Fruit fly (Drosophila melanogaster): ENCODE measurements around the gene CG1724.

DNA sequence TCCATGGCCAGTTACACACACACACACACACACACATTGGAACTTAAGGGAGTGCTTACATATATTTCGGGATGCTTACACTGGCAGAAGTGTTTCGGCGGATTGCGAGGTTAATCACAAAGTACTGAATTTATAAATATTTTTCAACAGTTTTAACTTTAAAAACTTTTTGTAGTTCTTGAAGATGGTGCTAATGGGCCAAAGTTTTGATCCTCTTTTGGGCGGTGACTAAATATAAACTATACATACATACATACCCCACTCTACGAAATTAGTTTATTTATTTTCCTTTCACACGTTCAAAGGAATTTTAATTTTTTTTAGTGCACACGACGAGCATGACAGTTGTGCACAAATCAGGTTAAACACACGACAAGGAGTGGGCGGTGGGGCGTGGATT, 23.2 kb upstream of the CG1724 start:
- peak; percentile 46 for TF ChIP-seq CG8159 (tag; optimal IDR thresholded peaks at IDR 0.05)
- TF ChIP-seq CG13204 (GFP tag; optimal IDR thresholded peaks at IDR 0.05): no peak
